Worm (Caenorhabditis elegans): ENCODE results near the gene srv-26.

ce11 chrIV:6342876-6343275, 41.2 kb upstream of the srv-26 start, which contains the start of gene Y73B6BL.14:
- TF ChIP-seq ztf-23 (GFP tag; IDR thresholded peaks at IDR 0.05) (no peak), flt-1 (GFP tag; IDR thresholded peaks at IDR 0.05) (no peak)
